Worm (Caenorhabditis elegans) whole organism, midembryonic: ENCODE measurements around the gene exc-9.

ENCODE experiments used
- T22C8.4 ChIP-seq: fragments of 200-800 bp; sonication (Bioruptor generic); IDR thresholded peaks from 2 replicates; pipeline ENCODE4 v1.3.6; 2022; ENCODE audit warnings: missing genetic modification characterization, missing compliant biosample characterization
- cog-1 ChIP-seq: sonication (generic microtip); optimal IDR thresholded peaks from 2 replicates; lab custom pipeline; 2016; ENCODE audit warnings: missing genetic modification characterization, missing compliant biosample characterization
- flt-1 ChIP-seq: fragments of 200-800 bp; sonication (Bioruptor generic); IDR thresholded peaks from 2 replicates; pipeline ENCODE4 v1.3.6; 2022; ENCODE audit warnings: missing genetic modification characterization, missing compliant biosample characterization
- klf-2 ChIP-seq: fragments of 200-800 bp; sonication (Bioruptor generic); conservative IDR thresholded peaks from 2 replicates; pipeline ENCODE4 v1.3.6; 2022; ENCODE audit warnings: missing genetic modification reagents, missing genetic modification characterization, missing compliant biosample characterization
- med-1 ChIP-seq: sonication (generic microtip); optimal IDR thresholded peaks from 2 replicates; lab custom pipeline; 2017; ENCODE audit warnings: missing genetic modification characterization, mild to moderate bottlenecking, missing compliant biosample characterization, antibody characterized with exemption, missing genetic modification reagents; ENCODE audit not compliant: insufficient read depth
- ref-1 ChIP-seq: fragments of 200-800 bp; sonication (Bioruptor generic); conservative IDR thresholded peaks from 2 replicates; pipeline ENCODE4 v1.3.6; 2022; ENCODE audit warnings: missing genetic modification reagents, missing genetic modification characterization, missing compliant biosample characterization
- tab-1 ChIP-seq: fragments of 200-800 bp; sonication (Bioruptor generic); IDR thresholded peaks from 2 replicates; pipeline ENCODE4 v1.3.6; 2022; ENCODE audit warnings: missing genetic modification characterization, missing compliant biosample characterization
- ztf-23 ChIP-seq: fragments of 200-800 bp; sonication (Bioruptor generic); IDR thresholded peaks from 2 replicates; pipeline ENCODE4 v1.3.6; 2022; ENCODE audit warnings: missing genetic modification reagents, missing genetic modification characterization, missing compliant biosample characterization
- ztf-29 ChIP-seq: fragments of 200-800 bp; sonication (Bioruptor generic); IDR thresholded peaks from 2 replicates; pipeline ENCODE4 v1.3.6; 2022; ENCODE audit warnings: missing genetic modification reagents, missing genetic modification characterization, missing compliant biosample characterization

Gene exc-9

DNA sequence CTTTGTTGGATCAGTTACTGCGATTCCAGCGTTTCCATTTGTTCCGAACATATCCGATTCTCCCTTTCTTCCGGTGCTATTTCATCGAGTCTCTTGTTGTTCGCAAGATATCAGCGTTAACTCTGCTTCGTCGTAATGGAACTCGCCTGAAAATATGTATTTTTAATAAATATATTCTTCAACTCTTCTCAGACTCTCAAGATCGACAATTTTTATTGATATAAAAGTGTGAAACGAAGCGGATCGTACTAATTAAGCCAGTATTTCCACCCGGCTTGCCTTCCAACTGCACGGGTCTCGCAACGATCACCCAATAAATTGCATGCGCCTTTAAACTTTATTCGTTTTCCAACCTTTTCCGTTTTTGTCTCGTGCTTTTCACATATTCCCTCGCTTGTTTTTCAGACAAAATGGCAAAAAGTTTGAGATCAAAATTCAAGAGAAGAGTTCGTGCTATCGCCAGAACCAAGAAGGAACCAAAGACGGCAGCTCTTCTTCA is 16.8 kb downstream of the exc-9 start, which contains the start of the genes xpo-3 and C49H3.3:
Gene xpo-3 (minus strand): TSS at position 51 of the 499 bp plus-strand sequence.
Gene C49H3.3 (plus strand): TSS at position 369 of the 499 bp plus-strand sequence.
- TF ChIP-seq cog-1 (tag; lab: Kevin White, UChicago): no peak
- no peak for TF ChIP-seq tab-1 (GFP tag; lab: Robert Waterston, UW)
- no peak for TF ChIP-seq ztf-23 (GFP tag; lab: Robert Waterston, UW)
- no peak for TF ChIP-seq klf-2 (GFP tag; lab: Robert Waterston, UW)
- no peak for TF ChIP-seq flt-1 (GFP tag; lab: Robert Waterston, UW)

- TF ChIP-seq cog-1 (tag; lab: Kevin White, UChicago) (no peak), ztf-29 (GFP tag; lab: Robert Waterston, UW) (no peak), med-1 (no peak), tab-1 (GFP tag; lab: Robert Waterston, UW) (no peak), klf-2 (GFP tag; lab: Robert Waterston, UW) (no peak), ref-1 (GFP tag; lab: Robert Waterston, UW) (no peak), T22C8.4 (GFP tag; lab: Robert Waterston, UW) (no peak), flt-1 (GFP tag; lab: Robert Waterston, UW) (no peak), ztf-23 (GFP tag; lab: Robert Waterston, UW) (no peak)
Measured at ce11 chrIV:7920126-7920525, 20.7 kb downstream of the exc-9 start, which contains the start of gene C49H3.16. Gene C49H3.16, plus strand, starts transcription at chrIV:7920426.

DNA sequence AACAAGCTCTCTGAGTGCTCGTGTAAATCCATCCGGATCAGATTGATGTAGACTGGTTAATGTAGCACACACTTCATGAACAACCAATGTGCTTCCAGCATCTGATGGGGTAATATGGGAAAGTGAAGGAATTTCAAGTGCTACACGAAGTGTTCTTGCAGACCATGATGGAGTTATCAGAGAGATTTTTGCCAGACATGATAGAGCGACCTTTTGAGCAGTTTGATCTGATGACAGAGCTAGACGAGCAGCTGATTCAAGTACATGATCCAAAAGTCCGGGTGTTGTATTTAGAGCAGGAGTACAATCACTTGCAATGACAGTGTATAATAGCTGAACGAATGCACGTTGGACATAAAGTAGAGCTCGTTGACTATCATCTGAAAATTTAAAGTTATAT is 22.9 kb downstream of the exc-9 start:
- TF ChIP-seq tab-1 (GFP tag; lab: Robert Waterston, UW): no peak
- TF ChIP-seq flt-1 (GFP tag; lab: Robert Waterston, UW): no peak
- no peak for TF ChIP-seq klf-2 (GFP tag; lab: Robert Waterston, UW)
- TF ChIP-seq ztf-23 (GFP tag; lab: Robert Waterston, UW): no peak
- TF ChIP-seq ztf-29 (GFP tag; lab: Robert Waterston, UW): no peak
- no peak for TF ChIP-seq ref-1 (GFP tag; lab: Robert Waterston, UW)
- TF ChIP-seq T22C8.4 (GFP tag; lab: Robert Waterston, UW): no peak
- no peak for TF ChIP-seq med-1
- TF ChIP-seq cog-1 (tag; lab: Kevin White, UChicago): no peak

DNA sequence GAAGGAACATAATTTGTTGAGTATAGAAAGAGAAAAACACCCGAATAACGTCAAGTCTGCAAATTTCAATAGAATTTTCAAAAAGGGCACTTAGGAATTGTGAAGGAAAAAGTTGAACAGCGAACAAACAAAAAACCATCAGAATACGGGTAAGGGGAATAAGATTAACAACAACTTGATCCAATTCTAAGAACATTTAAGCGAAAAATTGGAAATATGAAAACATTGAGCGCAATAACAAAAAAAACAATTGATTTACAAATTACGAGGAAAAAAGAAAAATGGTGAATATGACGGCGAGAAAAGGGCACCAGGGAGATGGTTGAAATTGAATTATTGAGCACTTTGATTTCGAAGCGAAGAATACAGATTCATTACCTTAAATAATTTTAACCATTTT is 23.9 kb downstream of the exc-9 start:
- TF ChIP-seq flt-1 (GFP tag; lab: Robert Waterston, UW): no peak
- TF ChIP-seq ztf-29 (GFP tag; lab: Robert Waterston, UW): no peak
- TF ChIP-seq ref-1 (GFP tag; lab: Robert Waterston, UW): no peak
- no peak for TF ChIP-seq tab-1 (GFP tag; lab: Robert Waterston, UW)

DNA sequence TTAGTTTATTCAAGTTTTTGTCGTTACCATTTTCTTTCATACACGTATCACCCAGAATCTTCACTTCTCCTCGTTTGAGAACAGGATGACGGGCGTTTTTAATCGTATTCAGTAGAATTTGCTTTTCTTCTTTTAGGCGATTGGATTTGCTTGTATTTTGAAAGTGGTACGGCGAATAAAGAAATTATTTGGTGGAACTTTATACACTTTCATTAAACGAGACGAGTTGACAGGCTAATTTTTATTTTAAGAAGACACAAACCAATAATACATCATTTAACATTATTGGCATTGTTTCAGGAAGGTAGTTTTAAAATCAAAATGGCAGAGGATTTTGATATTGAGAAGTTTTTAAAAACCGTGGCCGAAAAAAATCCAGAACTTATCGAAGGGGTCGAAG is 25.8 kb downstream of the exc-9 start, which contains the start of gene C49H3.4:
Gene C49H3.4 (plus strand): TSS at position 301 of the 400 bp plus-strand sequence.
- no peak for TF ChIP-seq klf-2 (GFP tag; lab: Robert Waterston, UW)
- TF ChIP-seq med-1: no peak
- no peak for TF ChIP-seq ztf-23 (GFP tag; lab: Robert Waterston, UW)
- no peak for TF ChIP-seq ref-1 (GFP tag; lab: Robert Waterston, UW)
- no peak for TF ChIP-seq ztf-29 (GFP tag; lab: Robert Waterston, UW)
- TF ChIP-seq T22C8.4 (GFP tag; lab: Robert Waterston, UW): no peak
- TF ChIP-seq cog-1 (tag; lab: Kevin White, UChicago): no peak
- TF ChIP-seq flt-1 (GFP tag; lab: Robert Waterston, UW): no peak
- no peak for TF ChIP-seq tab-1 (GFP tag; lab: Robert Waterston, UW)

DNA sequence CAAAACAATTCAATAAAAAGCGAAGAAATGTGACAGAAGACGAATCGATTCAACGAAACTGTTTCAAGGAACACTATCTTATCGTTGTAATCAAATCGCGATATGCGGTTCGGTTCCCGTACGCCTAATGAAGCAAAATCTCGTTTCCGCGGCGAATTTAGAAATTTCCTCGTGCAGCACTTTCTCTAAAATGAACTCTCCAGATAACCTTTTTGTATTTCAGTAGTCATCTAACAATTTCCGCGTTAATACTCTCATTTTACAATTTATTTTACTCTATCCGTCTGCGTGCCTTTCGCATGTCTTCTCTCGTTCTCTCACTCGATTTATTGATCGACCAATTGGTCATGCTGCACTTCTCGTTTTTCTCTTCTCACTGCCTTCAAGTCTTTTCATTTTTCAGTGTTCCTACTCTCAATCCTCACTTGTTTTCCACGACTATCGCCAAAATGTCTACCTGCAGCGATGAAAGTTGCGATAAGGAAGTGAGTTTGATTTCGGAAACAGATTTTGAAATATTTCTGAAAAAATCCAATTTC is 30.6 kb downstream of the exc-9 start, which contains the start of the genes npp-27 and ntl-4:
Gene npp-27 (minus strand): TSS at position 51 of the 539 bp plus-strand sequence.
Gene ntl-4 (plus strand): TSS at position 379 of the 539 bp plus-strand sequence.
- TF ChIP-seq tab-1 (GFP tag; lab: Robert Waterston, UW) (no peak), ztf-29 (GFP tag; lab: Robert Waterston, UW) (no peak), ref-1 (GFP tag; lab: Robert Waterston, UW) (no peak), cog-1 (tag; lab: Kevin White, UChicago) (no peak), T22C8.4 (GFP tag; lab: Robert Waterston, UW) (peak; percentile 54; the same call in 1 of the 2 replicates)

DNA sequence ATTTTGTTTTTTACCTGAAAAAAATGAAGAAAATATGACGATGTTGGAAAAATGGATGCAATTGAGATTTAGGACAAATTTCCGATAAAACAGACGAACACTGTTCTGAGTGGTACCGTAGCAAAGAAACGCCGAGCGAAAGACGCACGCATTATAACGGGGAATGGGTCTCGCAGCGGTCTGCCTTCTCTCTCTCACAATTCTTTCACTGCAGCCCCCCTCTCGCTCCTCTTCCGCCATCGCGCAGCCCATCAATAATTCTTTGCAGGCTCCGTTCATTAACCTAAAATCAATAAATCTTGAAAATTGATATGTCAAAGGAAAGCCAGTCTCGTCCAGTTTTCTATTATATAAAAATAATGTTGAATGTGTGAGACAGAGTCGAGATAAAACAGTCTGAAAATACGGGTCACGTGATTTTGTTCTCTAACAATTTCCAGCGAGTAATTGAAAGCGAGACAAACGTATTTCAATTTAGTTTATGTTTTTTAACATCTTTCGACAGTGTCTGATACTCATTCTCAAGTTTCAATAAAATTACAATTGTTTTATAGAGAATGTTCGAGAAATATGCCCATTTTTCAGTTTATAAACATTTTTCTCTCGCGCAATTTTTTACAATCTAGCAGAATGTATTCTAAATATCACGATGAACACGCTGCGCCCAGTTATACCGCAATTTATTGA is 31.2 kb downstream of the exc-9 start:
- TF ChIP-seq flt-1 (GFP tag; lab: Robert Waterston, UW) (peak; percentile 47; the same call in 1 of the 2 replicates), med-1 (no peak)

ce11 chrIV:7906643-7907042 is 34.2 kb downstream of the exc-9 start:
- no peak for TF ChIP-seq tab-1 (GFP tag; lab: Robert Waterston, UW)

DNA sequence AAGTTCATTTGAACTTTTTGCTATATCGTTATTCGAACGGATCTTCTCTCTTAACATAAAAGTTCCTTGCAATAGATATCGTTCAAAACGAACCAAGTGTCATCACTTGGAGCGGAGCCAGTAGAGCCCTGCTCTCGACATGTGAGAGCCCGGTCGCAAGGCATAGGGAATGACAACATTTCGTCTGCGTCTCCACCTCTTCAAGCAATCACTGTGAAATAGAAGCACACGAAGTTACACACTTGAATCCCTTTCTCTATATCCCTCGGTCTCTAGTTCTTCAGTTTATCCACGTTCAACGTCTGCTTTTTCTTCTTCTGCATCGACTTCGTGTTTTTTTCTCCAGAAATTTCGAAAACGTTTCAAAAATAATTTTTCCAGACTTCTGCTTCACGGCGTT is 37.5 kb downstream of the exc-9 start, which contains the start of gene C49H3.6:
Gene C49H3.6 (plus strand): TSS at position 380 of the 400 bp plus-strand sequence.
- no peak for TF ChIP-seq ztf-29 (GFP tag; lab: Robert Waterston, UW)
- peak; percentile 29 for TF ChIP-seq cog-1 (tag; lab: Kevin White, UChicago)
